Fruit fly (Drosophila melanogaster) whole organism, embryonic: Measurements from ENCODE around the gene Alg11.

Experiments used
- BEAF-32 ChIP-seq: fragments of 200-800 bp; sonication (Bioruptor generic); optimal IDR thresholded peaks from 3 replicates; lab custom pipeline; 2017; ENCODE audit warnings: missing biosample characterization, missing genetic modification characterization, mild to moderate bottlenecking, moderate library complexity, missing genetic modification reagents
- Blimp-1 ChIP-seq: fragments of 200-800 bp; sonication (Bioruptor generic); optimal IDR thresholded peaks from 3 replicates; lab custom pipeline; 2018; ENCODE audit warnings: missing biosample characterization, missing genetic modification characterization, mild to moderate bottlenecking, moderate library complexity, missing genetic modification reagents
- CG10147 ChIP-seq: fragments of 200-800 bp; sonication (Bioruptor generic); optimal IDR thresholded peaks from 2 replicates; lab custom pipeline; 2019; ENCODE audit warnings: missing biosample characterization, mild to moderate bottlenecking, missing genetic modification characterization, moderate library complexity
- CG10209 ChIP-seq: fragments of 200-800 bp; sonication (Bioruptor generic); optimal IDR thresholded peaks from 3 replicates; lab custom pipeline; 2017; ENCODE audit warnings: missing biosample characterization, mild to moderate bottlenecking, missing genetic modification characterization, missing genetic modification reagents
- CG10267 ChIP-seq: fragments of 200-800 bp; sonication (Bioruptor generic); optimal IDR thresholded peaks from 2 replicates; lab custom pipeline; 2018; ENCODE audit warnings: missing biosample characterization, mild to moderate bottlenecking, missing genetic modification characterization, moderate library complexity
- CG11398 ChIP-seq: fragments of 200-800 bp; sonication (Bioruptor generic); optimal IDR thresholded peaks from 2 replicates; lab custom pipeline; 2016; ENCODE audit warnings: missing biosample characterization, missing genetic modification characterization
- CG11504 ChIP-seq: fragments of 200-800 bp; sonication (Bioruptor generic); optimal IDR thresholded peaks from 3 replicates; lab custom pipeline; 2019; ENCODE audit warnings: missing biosample characterization, mild to moderate bottlenecking, missing genetic modification characterization, moderate library complexity
- CG12659 ChIP-seq: fragments of 200-800 bp; sonication (Bioruptor generic); optimal IDR thresholded peaks from 3 replicates; lab custom pipeline; 2017; ENCODE audit warnings: mild to moderate bottlenecking, missing biosample characterization, missing genetic modification reagents, missing genetic modification characterization
- CG13894 ChIP-seq: fragments of 200-800 bp; sonication (Bioruptor generic); optimal IDR thresholded peaks from 3 replicates; lab custom pipeline; 2018; ENCODE audit warnings: missing biosample characterization, mild to moderate bottlenecking, missing genetic modification characterization, moderate library complexity
- CG15601 ChIP-seq: fragments of 200-800 bp; sonication (Bioruptor generic); optimal IDR thresholded peaks from 3 replicates; lab custom pipeline; 2019; ENCODE audit warnings: missing biosample characterization, mild to moderate bottlenecking, missing genetic modification characterization, moderate library complexity
- CG18599 ChIP-seq: fragments of 200-800 bp; sonication (Bioruptor generic); optimal IDR thresholded peaks from 3 replicates; lab custom pipeline; 2017; ENCODE audit warnings: missing biosample characterization, missing genetic modification characterization, mild to moderate bottlenecking, moderate library complexity, missing genetic modification reagents
- CG2116 ChIP-seq: fragments of 200-800 bp; sonication (Bioruptor generic); optimal IDR thresholded peaks from 3 replicates; lab custom pipeline; 2018; ENCODE audit warnings: missing biosample characterization, mild to moderate bottlenecking, missing genetic modification characterization
- CG30020 ChIP-seq: fragments of 200-800 bp; optimal IDR thresholded peaks from 2 replicates; lab custom pipeline; 2019; ENCODE audit warnings: missing biosample characterization, mild to moderate bottlenecking, missing genetic modification characterization, moderate library complexity
- CG3995 ChIP-seq: fragments of 200-800 bp; sonication (Bioruptor generic); optimal IDR thresholded peaks from 3 replicates; lab custom pipeline; 2016; ENCODE audit warnings: missing biosample characterization, missing genetic modification characterization
- CG4617 ChIP-seq: fragments of 200-800 bp; sonication (Bioruptor generic); optimal IDR thresholded peaks from 3 replicates; lab custom pipeline; 2016; ENCODE audit warnings: missing biosample characterization, missing genetic modification characterization, borderline replicate concordance
- CG9797 ChIP-seq: fragments of 200-800 bp; sonication (Bioruptor generic); optimal IDR thresholded peaks from 3 replicates; lab custom pipeline; 2018; ENCODE audit warnings: missing biosample characterization, mild to moderate bottlenecking, missing genetic modification characterization
- CG9876 ChIP-seq: fragments of 200-800 bp; sonication (Bioruptor generic); optimal IDR thresholded peaks from 2 replicates; lab custom pipeline; 2016; ENCODE audit warnings: missing biosample characterization, missing genetic modification characterization
- Dll ChIP-seq: fragments of 200-800 bp; sonication (Bioruptor generic); IDR thresholded peaks from 4 replicates; pipeline ENCODE4 v1.3.6; 2022; ENCODE audit warnings: missing biosample characterization, missing genetic modification characterization; ENCODE audit not compliant: partially characterized antibody
- Doc3 ChIP-seq: fragments of 200-800 bp; sonication (Bioruptor generic); IDR thresholded peaks from 3 replicates; pipeline ENCODE4 v1.3.6; 2022; ENCODE audit warnings: missing biosample characterization, missing genetic modification characterization; ENCODE audit not compliant: partially characterized antibody
- Dp ChIP-seq: fragments of 200-800 bp; sonication (Bioruptor generic); optimal IDR thresholded peaks from 2 replicates; lab custom pipeline; 2018; ENCODE audit warnings: missing biosample characterization, mild to moderate bottlenecking, missing genetic modification characterization, moderate library complexity
- E2f2 ChIP-seq: fragments of 200-800 bp; sonication (Bioruptor generic); IDR thresholded peaks from 2 replicates; pipeline ENCODE4 v1.3.6; 2022; ENCODE audit warnings: missing biosample characterization, missing genetic modification characterization
- Ets97D ChIP-seq: fragments of 200-800 bp; sonication (Bioruptor generic); optimal IDR thresholded peaks from 3 replicates; lab custom pipeline; 2016; ENCODE audit warnings: missing biosample characterization, missing genetic modification characterization
- HmgZ ChIP-seq: fragments of 200-800 bp; sonication (Bioruptor generic); optimal IDR thresholded peaks from 2 replicates; lab custom pipeline; 2018; ENCODE audit warnings: missing biosample characterization, mild to moderate bottlenecking, missing genetic modification characterization
- Lhr ChIP-seq: fragments of 200-800 bp; sonication (Bioruptor generic); optimal IDR thresholded peaks from 3 replicates; lab custom pipeline; 2017; ENCODE audit warnings: mild to moderate bottlenecking, missing biosample characterization, missing genetic modification reagents, missing genetic modification characterization
- MBD-R2 ChIP-seq: fragments of 200-800 bp; sonication (Bioruptor generic); IDR thresholded peaks from 2 replicates; pipeline ENCODE4 v1.3.6; 2022; ENCODE audit warnings: missing biosample characterization, missing genetic modification characterization
- Myb ChIP-seq: fragments of 200-800 bp; sonication (Bioruptor generic); optimal IDR thresholded peaks from 2 replicates; lab custom pipeline; 2016; ENCODE audit warnings: missing biosample characterization, missing genetic modification characterization
- Nf-YC ChIP-seq: fragments of 200-800 bp; optimal IDR thresholded peaks from 3 replicates; lab custom pipeline; 2019; ENCODE audit warnings: missing biosample characterization, mild to moderate bottlenecking, missing genetic modification characterization, moderate library complexity
- Sry-δ ChIP-seq: fragments of 200-800 bp; sonication (Bioruptor generic); optimal IDR thresholded peaks from 2 replicates; lab custom pipeline; 2016; ENCODE audit warnings: missing biosample characterization, missing genetic modification characterization
- Ssrp ChIP-seq: fragments of 200-800 bp; sonication (Bioruptor generic); optimal IDR thresholded peaks from 2 replicates; lab custom pipeline; 2018; ENCODE audit warnings: missing biosample characterization, mild to moderate bottlenecking, missing genetic modification characterization, moderate library complexity
- Vsx1 ChIP-seq: fragments of 200-800 bp; sonication (Bioruptor generic); optimal IDR thresholded peaks from 2 replicates; lab custom pipeline; 2017; ENCODE audit warnings: missing biosample characterization, mild to moderate bottlenecking, missing genetic modification characterization, missing genetic modification reagents
- YL-1 ChIP-seq: fragments of 200-800 bp; sonication (Bioruptor generic); optimal IDR thresholded peaks from 3 replicates; lab custom pipeline; 2017; ENCODE audit warnings: missing biosample characterization, mild to moderate bottlenecking, missing genetic modification characterization
- az2 ChIP-seq: fragments of 200-800 bp; sonication (Bioruptor generic); optimal IDR thresholded peaks from 3 replicates; lab custom pipeline; 2016; ENCODE audit warnings: missing biosample characterization, missing genetic modification characterization
- chinmo ChIP-seq: fragments of 200-800 bp; sonication (Bioruptor generic); IDR thresholded peaks from 4 replicates; pipeline ENCODE4 v1.3.6; 2022; ENCODE audit warnings: missing biosample characterization, missing genetic modification characterization; ENCODE audit not compliant: partially characterized antibody
- crp ChIP-seq, 2 experiments: fragments of 200-800 bp; sonication (Bioruptor generic); optimal IDR thresholded peaks; 2 replicates in 1 of 2; 3 replicates in 1 of 2; lab custom pipeline; 2017; ENCODE audit warnings: missing biosample characterization in 2 of 2, missing genetic modification characterization in 2 of 2, mild to moderate bottlenecking in 1 of 2, moderate library complexity in 1 of 2
- dysf ChIP-seq: fragments of 200-800 bp; sonication (Bioruptor generic); IDR thresholded peaks from 3 replicates; pipeline ENCODE4 v1.3.6; 2022; ENCODE audit warnings: missing biosample characterization, missing genetic modification characterization
- lbe ChIP-seq: fragments of 200-800 bp; sonication (Bioruptor generic); optimal IDR thresholded peaks from 2 replicates; lab custom pipeline; 2016; ENCODE audit warnings: missing biosample characterization, mild to moderate bottlenecking, missing genetic modification characterization
- lola ChIP-seq, 3 experiments: fragments of >200 bp in 2 of 3; fragments of 200-800 bp in 1 of 3; sonication (Bioruptor generic) in 1 of 3; optimal IDR thresholded peaks; 2 replicates each; lab custom pipeline; 2017 to 2019; ENCODE audit warnings: missing biosample characterization in 3 of 3, missing genetic modification characterization in 3 of 3, mild to moderate bottlenecking in 1 of 3, moderate library complexity in 1 of 3
- lov ChIP-seq, 2 experiments: fragments of 200-800 bp in 1 of 2; fragments of >200 bp in 1 of 2; sonication (Bioruptor generic) in 1 of 2; IDR thresholded peaks in 1 of 2; optimal IDR thresholded peaks in 1 of 2; 2 replicates in 1 of 2; 3 replicates in 1 of 2; pipeline versions ENCODE4 v1.3.6 to Lab custom; 2017 to 2022; ENCODE audit warnings: missing biosample characterization in 1 of 2, missing genetic modification characterization in 1 of 2
- nerfin-1 ChIP-seq: fragments of 200-800 bp; sonication (Bioruptor generic); optimal IDR thresholded peaks from 3 replicates; lab custom pipeline; 2019; ENCODE audit warnings: missing biosample characterization, mild to moderate bottlenecking, missing genetic modification characterization, moderate library complexity
- pnt ChIP-seq: fragments of 200-800 bp; sonication (Bioruptor generic); optimal IDR thresholded peaks from 3 replicates; lab custom pipeline; 2016; ENCODE audit warnings: missing biosample characterization, missing genetic modification characterization
- psq ChIP-seq: fragments of 200-800 bp; sonication (Bioruptor generic); optimal IDR thresholded peaks from 2 replicates; lab custom pipeline; 2017; ENCODE audit warnings: missing biosample characterization, missing genetic modification characterization
- pzg ChIP-seq: fragments of 200-800 bp; sonication (Bioruptor generic); optimal IDR thresholded peaks from 3 replicates; lab custom pipeline; 2018; ENCODE audit warnings: missing biosample characterization, mild to moderate bottlenecking, missing genetic modification characterization, moderate library complexity
- scrt ChIP-seq: fragments of 200-800 bp; sonication (Bioruptor generic); optimal IDR thresholded peaks from 2 replicates; lab custom pipeline; 2018; ENCODE audit warnings: missing biosample characterization, mild to moderate bottlenecking, missing genetic modification characterization, moderate library complexity
- stwl ChIP-seq: fragments of 200-800 bp; sonication (Bioruptor generic); optimal IDR thresholded peaks from 3 replicates; lab custom pipeline; 2018; ENCODE audit warnings: missing biosample characterization, mild to moderate bottlenecking, missing genetic modification characterization, moderate library complexity
- tna ChIP-seq: fragments of 200-800 bp; sonication (Bioruptor generic); IDR thresholded peaks from 2 replicates; pipeline ENCODE4 v1.3.6; 2022; ENCODE audit warnings: missing biosample characterization, missing genetic modification characterization; ENCODE audit not compliant: partially characterized antibody
- trem ChIP-seq: fragments of 200-800 bp; optimal IDR thresholded peaks from 3 replicates; lab custom pipeline; 2019; ENCODE audit warnings: missing biosample characterization, mild to moderate bottlenecking, missing genetic modification characterization, moderate library complexity

Alg11 gene

dm6 chr3L:21610535-21610934 lies 15.1 kb upstream of the Alg11 start (continued):
- 0 out of 4 replicates have a peak, but pooled peaks have one; percentile 24 for TF ChIP-seq chinmo
- TF ChIP-seq CG9876 (GFP tag; lab: Kevin White, UChicago), result no peak
- TF ChIP-seq CG11398 (GFP tag; lab: Kevin White, UChicago), result no peak
- peak; percentile 91 for TF ChIP-seq Nf-YC
- TF ChIP-seq CG10209 (GFP tag; lab: Kevin White, UChicago), result no peak

- TF ChIP-seq Dp, result peak; percentile 35
- no peak for TF ChIP-seq az2 (GFP tag; lab: Kevin White, UChicago)
- TF ChIP-seq CG18599 (GFP tag; lab: Kevin White, UChicago), result no peak
- peak; percentile 70 for TF ChIP-seq MBD-R2 (GFP tag; lab: Robert Waterston, UW)
- TF ChIP-seq CG12659 (GFP tag; lab: Kevin White, UChicago), result peak; percentile 28
- no peak for TF ChIP-seq CG11504
- peak; percentile 68 for TF ChIP-seq stwl
- no peak for TF ChIP-seq lbe
- no peak; the same call in 3 of the 4 replicates for TF ChIP-seq Dll
- TF ChIP-seq Ssrp (tag; lab: Kevin White, UChicago), result no peak
- TF ChIP-seq BEAF-32 (GFP tag; lab: Kevin White, UChicago), result peak; percentile 34
- TF ChIP-seq pzg (GFP tag; lab: Kevin White, UChicago), result peak; percentile 37
- no peak for TF ChIP-seq Blimp-1 (GFP tag; lab: Kevin White, UChicago)
- peak; percentile 15 to 88 for TF ChIP-seq crp (GFP tag; optimal IDR thresholded peaks at IDR 0.05; lab: Kevin White, UChicago)
- TF ChIP-seq HmgZ (tag; lab: Kevin White, UChicago), result no peak
- TF ChIP-seq CG9797, result peak; percentile 75
- peak; percentile 44 for TF ChIP-seq CG2116 (GFP tag; lab: Kevin White, UChicago)
- TF ChIP-seq trem, result peak; percentile 64
- no peak for TF ChIP-seq pnt (GFP tag; lab: Kevin White, UChicago)
- TF ChIP-seq Lhr (GFP tag; lab: Kevin White, UChicago), result peak; percentile 31
- no peak for TF ChIP-seq dysf (GFP tag; lab: Robert Waterston, UW)
- TF ChIP-seq Vsx1 (GFP tag; lab: Kevin White, UChicago), result peak; percentile 87
- peak; percentile 45 for TF ChIP-seq CG4617 (GFP tag; lab: Kevin White, UChicago)
- peak; percentile 3 for TF ChIP-seq Ets97D (GFP tag; lab: Kevin White, UChicago)
- no peak for TF ChIP-seq psq (GFP tag; lab: Kevin White, UChicago)
- TF ChIP-seq scrt (GFP tag; lab: Kevin White, UChicago), result peak; percentile 86
- peak; percentile 6 for TF ChIP-seq Myb
- TF ChIP-seq tna (GFP tag; lab: Robert Waterston, UW), result no peak
- TF ChIP-seq CG13894, result no peak
- TF ChIP-seq CG10147 (GFP tag; lab: Kevin White, UChicago), result no peak
- peak; percentile 88 for TF ChIP-seq nerfin-1
- peak; percentile 20 for TF ChIP-seq YL-1 (GFP tag; lab: Kevin White, UChicago)
- TF ChIP-seq Sry-δ (GFP tag; lab: Kevin White, UChicago), result peak; percentile 15
- TF ChIP-seq CG10267 (tag; lab: Kevin White, UChicago), result peak; percentile 36
- peak; percentile 44 for TF ChIP-seq CG30020 (tag; lab: Kevin White, UChicago)
- TF ChIP-seq CG15601 (tag; lab: Kevin White, UChicago), result no peak
- peak; percentile 52 for TF ChIP-seq E2f2 (GFP tag; lab: Robert Waterston, UW)
- TF ChIP-seq lola (GFP tag; optimal IDR thresholded peaks at IDR 0.05; lab: Kevin White, UChicago), result peak in 1 of 3 experiments; percentile 11
- no peak for TF ChIP-seq lov (optimal IDR thresholded peaks at IDR 0.05; lab: Kevin White, UChicago)
- TF ChIP-seq lov (GFP tag; IDR thresholded peaks at IDR 0.05; lab: Robert Waterston, UW), result no peak
- peak; percentile 26 for TF ChIP-seq CG3995 (GFP tag; lab: Kevin White, UChicago)
- no peak for TF ChIP-seq Doc3 (GFP tag; lab: Robert Waterston, UW)
These were observed 8.3 kb upstream of the Alg11 start, which contains the start of the genes S1P and CG11307 for dm6 chr3L:21617354-21617753. Gene S1P, minus strand, starts transcription at chr3L:21617376. Gene CG11307, plus strand, starts transcription at chr3L:21617623.
